Fruit fly (Drosophila melanogaster) whole organism, embryonic: ENCODE results near the gene CG32708.

Experiments
- ATbp ChIP-seq: fragments of 200-800 bp; sonication (Bioruptor generic); optimal IDR thresholded peaks from 2 replicates; lab custom pipeline; 2017; ENCODE audit warnings: missing biosample characterization, mild to moderate bottlenecking, missing genetic modification characterization, missing genetic modification reagents
- Bgb ChIP-seq: fragments of 200-800 bp; sonication (Bioruptor generic); IDR thresholded peaks from 2 replicates; pipeline ENCODE4 v1.3.6; 2022; ENCODE audit warnings: missing biosample characterization, missing genetic modification characterization; ENCODE audit not compliant: partially characterized antibody
- Bteb2 ChIP-seq: fragments of 200-800 bp; sonication (Bioruptor generic); optimal IDR thresholded peaks from 2 replicates; lab custom pipeline; 2016; ENCODE audit warnings: missing biosample characterization, missing genetic modification characterization
- CG10959 ChIP-seq: fragments of 200-800 bp; sonication (Bioruptor generic); IDR thresholded peaks from 2 replicates; pipeline ENCODE4 v1.3.6; 2022; ENCODE audit warnings: missing biosample characterization, missing genetic modification characterization
- CG12659 ChIP-seq: fragments of 200-800 bp; sonication (Bioruptor generic); optimal IDR thresholded peaks from 3 replicates; lab custom pipeline; 2017; ENCODE audit warnings: mild to moderate bottlenecking, missing biosample characterization, missing genetic modification reagents, missing genetic modification characterization
- CG13287 ChIP-seq: fragments of 200-800 bp; sonication (Bioruptor generic); IDR thresholded peaks from 2 replicates; pipeline ENCODE4 v1.3.6; 2022; ENCODE audit warnings: missing biosample characterization, missing genetic modification characterization; ENCODE audit not compliant: partially characterized antibody
- CG13624 ChIP-seq: fragments of 200-800 bp; sonication (Bioruptor generic); optimal IDR thresholded peaks from 2 replicates; lab custom pipeline; 2016; ENCODE audit warnings: missing biosample characterization, missing genetic modification characterization
- CG15073 ChIP-seq: fragments of 200-800 bp; sonication (Bioruptor generic); optimal IDR thresholded peaks from 2 replicates; lab custom pipeline; 2016; ENCODE audit warnings: missing biosample characterization, missing genetic modification characterization
- CG17385 ChIP-seq: fragments of 200-800 bp; sonication (Bioruptor generic); optimal IDR thresholded peaks from 3 replicates; lab custom pipeline; 2018; ENCODE audit warnings: missing biosample characterization, mild to moderate bottlenecking, missing genetic modification characterization
- CG17802 ChIP-seq: fragments of 200-800 bp; sonication (Bioruptor generic); optimal IDR thresholded peaks from 2 replicates; lab custom pipeline; 2018; ENCODE audit warnings: missing biosample characterization, mild to moderate bottlenecking, missing genetic modification characterization, moderate library complexity
- CG18599 ChIP-seq: fragments of 200-800 bp; sonication (Bioruptor generic); optimal IDR thresholded peaks from 3 replicates; lab custom pipeline; 2017; ENCODE audit warnings: missing biosample characterization, missing genetic modification characterization, mild to moderate bottlenecking, moderate library complexity, missing genetic modification reagents
- CG2202 ChIP-seq: fragments of 200-800 bp; sonication (Bioruptor generic); optimal IDR thresholded peaks from 2 replicates; lab custom pipeline; 2018; ENCODE audit warnings: missing biosample characterization, mild to moderate bottlenecking, missing genetic modification characterization
- CG30020 ChIP-seq: fragments of 200-800 bp; optimal IDR thresholded peaks from 2 replicates; lab custom pipeline; 2019; ENCODE audit warnings: missing biosample characterization, mild to moderate bottlenecking, missing genetic modification characterization, moderate library complexity
- CG30403 ChIP-seq: fragments of 200-800 bp; sonication (Bioruptor generic); optimal IDR thresholded peaks from 3 replicates; lab custom pipeline; 2016; ENCODE audit warnings: missing biosample characterization, missing genetic modification characterization
- CG31365 ChIP-seq: fragments of 200-800 bp; sonication (Bioruptor generic); optimal IDR thresholded peaks from 2 replicates; lab custom pipeline; 2018; ENCODE audit warnings: missing biosample characterization, mild to moderate bottlenecking, missing genetic modification characterization
- CG32767 ChIP-seq: fragments of 200-800 bp; sonication (Bioruptor generic); IDR thresholded peaks from 2 replicates; pipeline ENCODE4 v1.3.6; 2022; ENCODE audit warnings: missing biosample characterization, missing genetic modification characterization
- CG3726 ChIP-seq: fragments of 200-800 bp; sonication (Bioruptor generic); IDR thresholded peaks from 3 replicates; pipeline ENCODE4, ENCODE4 v1.3.6; 2022; ENCODE audit warnings: missing biosample characterization, missing genetic modification characterization
- CG4360 ChIP-seq: fragments of 200-800 bp; sonication (Bioruptor generic); IDR thresholded peaks from 2 replicates; pipeline ENCODE4 v1.3.6; 2022; ENCODE audit warnings: missing biosample characterization, missing genetic modification characterization
- CG4730 ChIP-seq: fragments of 200-800 bp; sonication (Bioruptor generic); IDR thresholded peaks from 2 replicates; pipeline ENCODE4 v1.3.6; 2022; ENCODE audit warnings: missing biosample characterization, missing genetic modification characterization
- CG7372 ChIP-seq: fragments of 200-800 bp; sonication (Bioruptor generic); IDR thresholded peaks from 2 replicates; pipeline ENCODE4 v1.3.6; 2022; ENCODE audit warnings: missing biosample characterization, missing genetic modification characterization
- CG7745 ChIP-seq: fragments of 200-800 bp; sonication (Bioruptor generic); optimal IDR thresholded peaks from 2 replicates; lab custom pipeline; 2018; ENCODE audit warnings: missing biosample characterization, mild to moderate bottlenecking, missing genetic modification characterization, moderate library complexity
- CG8089 ChIP-seq: fragments of 200-800 bp; sonication (Bioruptor generic); optimal IDR thresholded peaks from 3 replicates; lab custom pipeline; 2016; ENCODE audit warnings: missing biosample characterization, missing genetic modification characterization
- CG8478 ChIP-seq: fragments of >200 bp; optimal IDR thresholded peaks from 2 replicates; lab custom pipeline; 2018
- CG8924 ChIP-seq: fragments of 200-800 bp; optimal IDR thresholded peaks from 3 replicates; lab custom pipeline; 2019; ENCODE audit warnings: missing biosample characterization, mild to moderate bottlenecking, missing genetic modification characterization, moderate library complexity
- CHES-1-like ChIP-seq: fragments of 200-800 bp; sonication (Bioruptor generic); optimal IDR thresholded peaks from 2 replicates; lab custom pipeline; 2016; ENCODE audit warnings: missing biosample characterization, missing genetic modification characterization
- Fer2 ChIP-seq: fragments of 200-800 bp; sonication (Bioruptor generic); optimal IDR thresholded peaks from 2 replicates; lab custom pipeline; 2018; ENCODE audit warnings: missing biosample characterization, mild to moderate bottlenecking, missing genetic modification characterization, moderate library complexity
- Hmx ChIP-seq: fragments of 200-800 bp; sonication (Bioruptor generic); optimal IDR thresholded peaks from 2 replicates; lab custom pipeline; 2016; ENCODE audit warnings: missing biosample characterization, missing genetic modification characterization
- Lim3 ChIP-seq: fragments of 200-800 bp; sonication (Bioruptor generic); IDR thresholded peaks from 2 replicates; pipeline ENCODE4 v1.3.6; 2022; ENCODE audit warnings: missing biosample characterization, missing genetic modification characterization
- Max ChIP-seq: fragments of 200-800 bp; sonication (Bioruptor generic); optimal IDR thresholded peaks from 2 replicates; lab custom pipeline; 2016; ENCODE audit warnings: missing biosample characterization, mild to moderate bottlenecking, missing genetic modification characterization
- Myb ChIP-seq: fragments of 200-800 bp; sonication (Bioruptor generic); optimal IDR thresholded peaks from 2 replicates; lab custom pipeline; 2016; ENCODE audit warnings: missing biosample characterization, missing genetic modification characterization
- NK7.1 ChIP-seq: fragments of 200-800 bp; sonication (Bioruptor generic); optimal IDR thresholded peaks from 3 replicates; lab custom pipeline; 2016; ENCODE audit warnings: missing biosample characterization, missing genetic modification characterization
- Opbp ChIP-seq: fragments of 200-800 bp; sonication (Bioruptor generic); IDR thresholded peaks from 3 replicates; pipeline ENCODE4 v1.3.6; 2022; ENCODE audit warnings: missing biosample characterization, missing genetic modification characterization; ENCODE audit not compliant: partially characterized antibody
- Optix ChIP-seq: fragments of 200-800 bp; sonication (Bioruptor generic); IDR thresholded peaks from 3 replicates; pipeline ENCODE4 v1.3.6; 2022; ENCODE audit warnings: missing biosample characterization, missing genetic modification characterization
- Sin3A ChIP-seq: fragments of >200 bp; optimal IDR thresholded peaks from 2 replicates; lab custom pipeline; 2018
- Sry-β ChIP-seq: fragments of 200-800 bp; sonication (Bioruptor generic); optimal IDR thresholded peaks from 2 replicates; lab custom pipeline; 2018; ENCODE audit warnings: missing biosample characterization, mild to moderate bottlenecking, missing genetic modification characterization, moderate library complexity
- al ChIP-seq: fragments of 200-800 bp; sonication (Bioruptor generic); IDR thresholded peaks from 2 replicates; pipeline ENCODE4 v1.3.6; 2022; ENCODE audit warnings: missing biosample characterization, missing genetic modification characterization
- ase ChIP-seq: fragments of 200-800 bp; sonication (Bioruptor generic); IDR thresholded peaks from 3 replicates; pipeline ENCODE4 v1.3.6; 2022; ENCODE audit warnings: missing biosample characterization, missing genetic modification characterization
- ash1 ChIP-seq: fragments of 200-800 bp; sonication (Bioruptor generic); optimal IDR thresholded peaks from 2 replicates; lab custom pipeline; 2018; ENCODE audit warnings: missing biosample characterization, mild to moderate bottlenecking, missing genetic modification characterization
- cas ChIP-seq: fragments of 200-800 bp; sonication (Bioruptor generic); IDR thresholded peaks from 2 replicates; pipeline ENCODE4 v1.3.6; 2022; ENCODE audit warnings: missing biosample characterization, missing genetic modification characterization
- eyg ChIP-seq: fragments of 200-800 bp; sonication (Bioruptor generic); optimal IDR thresholded peaks from 3 replicates; lab custom pipeline; 2016; ENCODE audit warnings: missing biosample characterization, missing genetic modification characterization
- hkb ChIP-seq, 2 experiments: fragments of 200-800 bp in 1 of 2; fragments of >200 bp in 1 of 2; sonication (Bioruptor generic) in 1 of 2; IDR thresholded peaks in 1 of 2; optimal IDR thresholded peaks in 1 of 2; 2 replicates each; pipeline versions ENCODE4 v1.3.6 to Lab custom; 2017 to 2022; ENCODE audit warnings: missing biosample characterization in 1 of 2, missing genetic modification characterization in 1 of 2
- ken ChIP-seq: fragments of 200-800 bp; sonication (Bioruptor generic); IDR thresholded peaks from 3 replicates; pipeline ENCODE4 v1.3.6; 2022; ENCODE audit warnings: missing biosample characterization, missing genetic modification characterization
- kni ChIP-seq: fragments of 200-800 bp; sonication (Bioruptor generic); optimal IDR thresholded peaks from 3 replicates; lab custom pipeline; 2017; ENCODE audit warnings: mild to moderate bottlenecking, missing biosample characterization, missing genetic modification reagents, missing genetic modification characterization
- lbe ChIP-seq: fragments of 200-800 bp; sonication (Bioruptor generic); optimal IDR thresholded peaks from 2 replicates; lab custom pipeline; 2016; ENCODE audit warnings: missing biosample characterization, mild to moderate bottlenecking, missing genetic modification characterization
- maf-S ChIP-seq: fragments of 200-800 bp; sonication (Bioruptor generic); optimal IDR thresholded peaks from 2 replicates; lab custom pipeline; 2016; ENCODE audit warnings: missing biosample characterization, missing genetic modification characterization
- pum ChIP-seq: fragments of 200-800 bp; sonication (Bioruptor generic); optimal IDR thresholded peaks from 2 replicates; lab custom pipeline; 2016; ENCODE audit warnings: missing biosample characterization, missing genetic modification characterization
- slp2 ChIP-seq: fragments of 200-800 bp; sonication (Bioruptor generic); optimal IDR thresholded peaks from 2 replicates; lab custom pipeline; 2016; ENCODE audit warnings: missing biosample characterization, missing genetic modification characterization
- ssp ChIP-seq: fragments of 200-800 bp; sonication (Bioruptor generic); IDR thresholded peaks from 2 replicates; pipeline ENCODE4 v1.3.6; 2022; ENCODE audit warnings: missing biosample characterization, missing genetic modification characterization
- wor ChIP-seq: fragments of 200-800 bp; sonication (Bioruptor generic); IDR thresholded peaks from 2 replicates; pipeline ENCODE4 v1.3.6; 2022; ENCODE audit warnings: missing biosample characterization, missing genetic modification characterization
- zen2 ChIP-seq: fragments of 200-800 bp; sonication (Bioruptor generic); IDR thresholded peaks from 3 replicates; pipeline ENCODE4 v1.3.6; 2022; ENCODE audit warnings: missing biosample characterization, missing genetic modification characterization; ENCODE audit not compliant: partially characterized antibody

Gene CG32708

dm6 chrX:9047725-9048384 lies 37.9 kb upstream of the CG32708 start (continued):
- TF ChIP-seq hkb (optimal IDR thresholded peaks at IDR 0.05; lab: Kevin White, UChicago) (no peak), hkb (GFP tag; IDR thresholded peaks at IDR 0.05; lab: Robert Waterston, UW) (peak; percentile 77), Optix (no peak), Sin3A (lab: Kevin White, UChicago) (no peak), CG7745 (tag; lab: Kevin White, UChicago) (no peak), CG30403 (peak; percentile 75), CHES-1-like (GFP tag; lab: Kevin White, UChicago) (peak; percentile 1), ATbp (GFP tag; lab: Kevin White, UChicago) (peak; percentile 67), ase (GFP tag; lab: Robert Waterston, UW) (no peak), Hmx (GFP tag; lab: Kevin White, UChicago) (peak; percentile 3), al (no peak), CG31365 (tag; lab: Kevin White, UChicago) (no peak), CG30020 (tag; lab: Kevin White, UChicago) (peak; percentile 35), Myb (GFP tag; lab: Kevin White, UChicago) (no peak), CG8478 (no peak), NK7.1 (GFP tag; lab: Kevin White, UChicago) (no peak), pum (GFP tag; lab: Kevin White, UChicago) (peak; percentile 39), CG17385 (GFP tag; lab: Kevin White, UChicago) (peak; percentile 80), CG10959 (GFP tag; lab: Robert Waterston, UW) (no peak; the same call in 1 of the 2 replicates), Fer2 (tag; lab: Kevin White, UChicago) (peak; percentile 6), CG32767 (peak; percentile 59; the same call in 1 of the 2 replicates), slp2 (GFP tag; lab: Kevin White, UChicago) (no peak), Bgb (GFP tag; lab: Robert Waterston, UW) (no peak), CG2202 (tag; lab: Kevin White, UChicago) (peak; percentile 55), Lim3 (GFP tag; lab: Robert Waterston, UW) (no peak), wor (GFP tag; lab: Robert Waterston, UW) (peak; percentile 55), CG15073 (GFP tag; lab: Kevin White, UChicago) (no peak), kni (GFP tag; lab: Kevin White, UChicago) (peak; percentile 100), CG12659 (GFP tag; lab: Kevin White, UChicago) (peak; percentile 52), CG4360 (GFP tag; lab: Robert Waterston, UW) (0 out of 2 replicates have a peak, but pooled peaks have one; percentile 28), CG17802 (tag; lab: Kevin White, UChicago) (no peak), CG8089 (GFP tag; lab: Kevin White, UChicago) (no peak), ash1 (GFP tag; lab: Kevin White, UChicago) (no peak), CG18599 (GFP tag; lab: Kevin White, UChicago) (peak; percentile 1), ken (GFP tag; lab: Robert Waterston, UW) (peak; percentile 45; the same call in 1 of the 3 replicates), Opbp (GFP tag; lab: Robert Waterston, UW) (no peak), ssp (0 out of 2 replicates have a peak, but pooled peaks have one; percentile 22), CG4730 (GFP tag; lab: Robert Waterston, UW) (no peak), cas (GFP tag; lab: Robert Waterston, UW) (no peak), CG13287 (GFP tag; lab: Robert Waterston, UW) (no peak), CG3726 (GFP tag; lab: Robert Waterston, UW) (no peak), zen2 (GFP tag; lab: Robert Waterston, UW) (no peak), CG8924 (tag; lab: Kevin White, UChicago) (peak; percentile 85), eyg (GFP tag; lab: Kevin White, UChicago) (no peak), Bteb2 (GFP tag; lab: Kevin White, UChicago) (peak; percentile 11), CG13624 (GFP tag; lab: Kevin White, UChicago) (no peak), CG7372 (GFP tag; lab: Robert Waterston, UW) (no peak), maf-S (GFP tag; lab: Kevin White, UChicago) (no peak), Sry-β (GFP tag; lab: Kevin White, UChicago) (no peak), Max (no peak), lbe (GFP tag; lab: Kevin White, UChicago) (no peak)
